Fruit fly (Drosophila melanogaster) whole organism, embryonic: ENCODE data around the gene CG43291.

Experiments used
- CG12104 ChIP-seq: fragments of 200-800 bp; sonication (Bioruptor generic); optimal IDR thresholded peaks from 3 replicates; lab custom pipeline; 2016; ENCODE audit warnings: missing biosample characterization, missing genetic modification characterization
- CG12219 ChIP-seq: fragments of 200-800 bp; sonication (Bioruptor generic); optimal IDR thresholded peaks from 3 replicates; lab custom pipeline; 2018; ENCODE audit warnings: missing biosample characterization, mild to moderate bottlenecking, missing genetic modification characterization
- CG17385 ChIP-seq: fragments of 200-800 bp; sonication (Bioruptor generic); optimal IDR thresholded peaks from 3 replicates; lab custom pipeline; 2018; ENCODE audit warnings: missing biosample characterization, mild to moderate bottlenecking, missing genetic modification characterization
- CG31224 ChIP-seq: fragments of 200-800 bp; sonication (Bioruptor generic); IDR thresholded peaks from 2 replicates; pipeline ENCODE4 v1.3.6; 2022; ENCODE audit warnings: missing biosample characterization, missing genetic modification characterization
- CG32532 ChIP-seq: fragments of 200-800 bp; sonication (Bioruptor generic); IDR thresholded peaks from 2 replicates; pipeline ENCODE4 v1.3.6; 2022; ENCODE audit warnings: missing biosample characterization, missing genetic modification characterization
- D19B ChIP-seq: fragments of 200-800 bp; sonication (Bioruptor generic); optimal IDR thresholded peaks from 2 replicates; lab custom pipeline; 2017; ENCODE audit warnings: missing biosample characterization, mild to moderate bottlenecking, missing genetic modification characterization
- slp2 ChIP-seq: fragments of 200-800 bp; sonication (Bioruptor generic); optimal IDR thresholded peaks from 2 replicates; lab custom pipeline; 2016; ENCODE audit warnings: missing biosample characterization, missing genetic modification characterization

dm6 chr3R:14214776-14215175 lies 29.7 kb downstream of the CG43291 start, which contains the start of gene Dop1R1:
- TF ChIP-seq CG12104 (GFP tag; lab: Kevin White, UChicago) (no peak), CG32532 (no peak), CG31224 (GFP tag; lab: Robert Waterston, UW) (no peak), CG12219 (GFP tag; lab: Kevin White, UChicago) (no peak), CG17385 (GFP tag; lab: Kevin White, UChicago) (no peak), slp2 (no peak), D19B (GFP tag; lab: Kevin White, UChicago) (no peak)
